Worm (Caenorhabditis elegans) whole organism, early embryonic: ENCODE data around the gene cdd-2.

Experiments
- B0310.2 ChIP-seq: sonication (generic microtip); optimal IDR thresholded peaks from 2 replicates; lab custom pipeline; 2016; ENCODE audit warnings: mild to moderate bottlenecking, missing genetic modification characterization, missing compliant biosample characterization
- ama-1 ChIP-seq: fragments of 150-350 bp; optimal IDR thresholded peaks from 2 replicates; lab custom pipeline; 2014
- ets-7 ChIP-seq: sonication (generic microtip); optimal IDR thresholded peaks from 2 replicates; lab custom pipeline; 2016; ENCODE audit warnings: missing genotype, missing genetic modification characterization, missing compliant biosample characterization
- flt-1 ChIP-seq: fragments of 200-800 bp; sonication (Bioruptor generic); IDR thresholded peaks from 2 replicates; pipeline ENCODE4 v1.3.6; 2022; ENCODE audit warnings: missing genetic modification characterization, missing compliant biosample characterization
- scrt-1 ChIP-seq: fragments of 200-800 bp; sonication (Bioruptor generic); IDR thresholded peaks from 2 replicates; pipeline ENCODE4 v1.3.6; 2022; ENCODE audit warnings: missing genetic modification characterization, missing compliant biosample characterization
- sea-1 ChIP-seq: fragments of 200-800 bp; sonication (Bioruptor generic); conservative IDR thresholded peaks from 2 replicates; pipeline ENCODE4 v1.3.6; 2022; ENCODE audit warnings: missing genetic modification characterization, missing compliant biosample characterization

ce11 chrIV:7501337-7501736, 46.4 kb downstream of the cdd-2 start, which contains the start of gene F55G1.15:
- no peak for TF ChIP-seq ama-1 (lab: Kevin White, UChicago)
- no peak for TF ChIP-seq flt-1 (GFP tag; lab: Robert Waterston, UW)
- no peak for TF ChIP-seq B0310.2 (tag; lab: Kevin White, UChicago)
- no peak for TF ChIP-seq sea-1
- TF ChIP-seq ets-7 (tag; lab: Kevin White, UChicago): no peak
- TF ChIP-seq scrt-1: no peak
